Worm (Caenorhabditis elegans) whole organism, mixed stage, embryonic: ENCODE data around the gene srbc-77.
"Not testable (repeated sequence)": the region's sequence is repeated elsewhere in the genome, so short reads cannot be mapped to it uniquely, and the experiment has no call there.

Experiments
- bed-3 ChIP-seq: fragments of 200-800 bp; sonication (Bioruptor generic); optimal IDR thresholded peaks from 3 replicates; lab custom pipeline; 2018; ENCODE audit warnings: mild to moderate bottlenecking, missing genetic modification characterization, moderate library complexity, missing compliant biosample characterization
- blmp-1 ChIP-seq: fragments of 150-350 bp; optimal IDR thresholded peaks from 2 replicates; lab custom pipeline; 2014; ENCODE audit warnings: missing biosample characterization, missing genetic modification characterization
- ceh-43 ChIP-seq: fragments of 200-800 bp; sonication (Bioruptor generic); optimal IDR thresholded peaks from 2 replicates; lab custom pipeline; 2018; ENCODE audit warnings: mild to moderate bottlenecking, missing genetic modification characterization, moderate library complexity, missing compliant biosample characterization
- ceh-83 ChIP-seq: fragments of 200-800 bp; sonication (Bioruptor generic); optimal IDR thresholded peaks from 2 replicates; lab custom pipeline; 2018; ENCODE audit warnings: mild to moderate bottlenecking, missing genetic modification characterization, missing compliant biosample characterization
- ces-1 ChIP-seq: fragments of 150-350 bp; optimal IDR thresholded peaks from 2 replicates; lab custom pipeline; 2014; ENCODE audit warnings: missing biosample characterization, missing genetic modification reagents, missing genetic modification characterization
- cnd-1 ChIP-seq: fragments of 200-800 bp; sonication (Bioruptor generic); optimal IDR thresholded peaks from 2 replicates; lab custom pipeline; 2018; ENCODE audit warnings: mild to moderate bottlenecking, missing genetic modification characterization, missing compliant biosample characterization
- drap-1 ChIP-seq: fragments of 200-800 bp; sonication (Bioruptor generic); optimal IDR thresholded peaks from 3 replicates; lab custom pipeline; 2018; ENCODE audit warnings: mild to moderate bottlenecking, missing genetic modification characterization, missing compliant biosample characterization
- elt-1 ChIP-seq: sonication (generic microtip); optimal IDR thresholded peaks from 2 replicates; lab custom pipeline; 2017; ENCODE audit warnings: missing genetic modification characterization, mild to moderate bottlenecking, missing compliant biosample characterization, antibody characterized with exemption, moderate library complexity, borderline replicate concordance; ENCODE audit not compliant: insufficient read depth
- elt-3 ChIP-seq: fragments of 150-350 bp; optimal IDR thresholded peaks from 2 replicates; lab custom pipeline; 2014; ENCODE audit warnings: missing biosample characterization, missing genetic modification characterization
- ham-2 ChIP-seq: fragments of 200-800 bp; sonication (Bioruptor generic); optimal IDR thresholded peaks from 2 replicates; lab custom pipeline; 2018; ENCODE audit warnings: mild to moderate bottlenecking, missing genetic modification characterization, missing compliant biosample characterization
- hlh-1 ChIP-seq: fragments of 150-350 bp; optimal IDR thresholded peaks from 2 replicates; lab custom pipeline; 2014; ENCODE audit warnings: missing biosample characterization, missing genetic modification reagents, missing genetic modification characterization
- lin-13 ChIP-seq: fragments of 150-350 bp; optimal IDR thresholded peaks from 2 replicates; lab custom pipeline; 2014; ENCODE audit warnings: missing biosample characterization, missing genetic modification characterization
- lin-32 ChIP-seq: fragments of 200-800 bp; sonication (Bioruptor generic); optimal IDR thresholded peaks from 2 replicates; lab custom pipeline; 2018; ENCODE audit warnings: mild to moderate bottlenecking, missing genetic modification characterization, missing compliant biosample characterization
- lsy-2 ChIP-seq: fragments of 150-350 bp; optimal IDR thresholded peaks from 2 replicates; lab custom pipeline; 2014; ENCODE audit warnings: missing biosample characterization, missing genetic modification characterization
- mep-1 ChIP-seq: fragments of 150-350 bp; optimal IDR thresholded peaks from 2 replicates; lab custom pipeline; 2017; ENCODE audit warnings: missing biosample characterization, missing genetic modification reagents, missing genetic modification characterization, inconsistent platforms
- mls-2 ChIP-seq: sonication (generic microtip); optimal IDR thresholded peaks from 2 replicates; lab custom pipeline; 2016; ENCODE audit warnings: mild to moderate bottlenecking, missing genetic modification characterization, moderate library complexity, missing compliant biosample characterization
- nhr-12 ChIP-seq: fragments of 150-350 bp; optimal IDR thresholded peaks from 2 replicates; lab custom pipeline; 2014; ENCODE audit warnings: missing biosample characterization, missing genetic modification characterization
- nhr-2 ChIP-seq: fragments of 150-350 bp; optimal IDR thresholded peaks from 2 replicates; lab custom pipeline; 2014; ENCODE audit warnings: missing biosample characterization, missing genetic modification characterization
- nhr-237 ChIP-seq: fragments of 150-350 bp; optimal IDR thresholded peaks from 2 replicates; lab custom pipeline; 2014; ENCODE audit warnings: missing biosample characterization, missing genetic modification characterization
- nhr-28 ChIP-seq: fragments of 150-350 bp; optimal IDR thresholded peaks from 2 replicates; lab custom pipeline; 2014; ENCODE audit warnings: missing biosample characterization, missing genetic modification characterization
- nhr-76 ChIP-seq: sonication (generic microtip); optimal IDR thresholded peaks from 2 replicates; lab custom pipeline; 2017; ENCODE audit warnings: missing biosample characterization, missing genetic modification characterization
- pha-4 ChIP-seq: fragments of 150-350 bp; optimal IDR thresholded peaks from 2 replicates; lab custom pipeline; 2018; ENCODE audit warnings: missing biosample characterization, missing genetic modification reagents, missing genetic modification characterization
- sem-2 ChIP-seq: fragments of 200-800 bp; sonication (Bioruptor generic); optimal IDR thresholded peaks from 2 replicates; lab custom pipeline; 2018; ENCODE audit warnings: mild to moderate bottlenecking, missing genetic modification characterization, missing compliant biosample characterization
- sptf-1 ChIP-seq: sonication (generic microtip); optimal IDR thresholded peaks from 2 replicates; lab custom pipeline; 2017; ENCODE audit warnings: mild to moderate bottlenecking, missing genetic modification characterization, moderate library complexity, missing compliant biosample characterization
- tbx-8 ChIP-seq: fragments of 200-800 bp; sonication (Bioruptor generic); optimal IDR thresholded peaks from 2 replicates; lab custom pipeline; 2018; ENCODE audit warnings: mild to moderate bottlenecking, missing genetic modification characterization, moderate library complexity, missing compliant biosample characterization
- unc-120 ChIP-seq: sonication (generic microtip); optimal IDR thresholded peaks from 2 replicates; lab custom pipeline; 2017; ENCODE audit warnings: missing genetic modification characterization, missing compliant biosample characterization; ENCODE audit not compliant: poor library complexity, severe bottlenecking
- unc-39 ChIP-seq: fragments of 150-350 bp; optimal IDR thresholded peaks from 2 replicates; lab custom pipeline; 2014; ENCODE audit warnings: missing biosample characterization, missing genetic modification characterization
- unc-62 ChIP-seq: fragments of 150-350 bp; optimal IDR thresholded peaks from 2 replicates; lab custom pipeline; 2014; ENCODE audit warnings: missing biosample characterization, missing genetic modification reagents, missing genetic modification characterization
- zip-8 ChIP-seq: fragments of 150-350 bp; optimal IDR thresholded peaks from 2 replicates; lab custom pipeline; 2014; ENCODE audit warnings: missing biosample characterization, missing genetic modification characterization

srbc-77 gene

DNA sequence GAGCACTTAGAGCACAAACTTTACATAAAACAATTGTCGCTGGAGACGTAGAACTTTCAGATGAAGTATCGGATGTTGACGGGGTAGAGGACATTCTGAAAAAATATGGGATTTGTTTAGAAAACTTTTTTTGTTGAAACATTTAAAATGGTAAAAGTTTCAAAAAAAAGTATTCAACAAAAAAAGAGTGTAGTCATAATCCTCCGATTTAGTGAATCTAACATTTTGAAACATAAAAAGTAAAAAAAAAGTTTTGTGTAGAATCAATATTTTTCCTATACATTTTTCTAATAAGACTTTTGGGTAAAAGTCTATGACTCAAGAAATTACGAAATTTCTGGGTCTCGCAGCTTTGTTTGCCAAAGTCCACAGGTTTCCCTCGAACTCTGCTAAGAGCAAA is 33.3 kb upstream of the srbc-77 start, which contains the start of gene nhr-213:
Gene nhr-213, minus strand, starts transcription at position 101 of the 400 bp plus-strand sequence.
- no peak for TF ChIP-seq cnd-1 (tag; lab: Kevin White, UChicago)
- TF ChIP-seq ces-1 (GFP tag; lab: Kevin White, UChicago) = no peak
- TF ChIP-seq ceh-83 (GFP tag; lab: Kevin White, UChicago) = no peak
- TF ChIP-seq sem-2 (GFP tag; lab: Kevin White, UChicago) = no peak
- TF ChIP-seq, all 35 proteins: peak for 0

ce11 chrV:15897696-15898095 is 32.3 kb upstream of the srbc-77 start, which contains the start of gene str-60:
Gene str-60 (plus strand): TSS chrV:15897996.
- TF ChIP-seq nhr-12 (tag; lab: Kevin White, UChicago) (no peak), elt-1 (no peak), sem-2 (GFP tag; lab: Kevin White, UChicago) (no peak), mls-2 (tag; lab: Kevin White, UChicago) (no peak), unc-39 (no peak), tbx-8 (GFP tag; lab: Kevin White, UChicago) (no peak), blmp-1 (tag; lab: Kevin White, UChicago) (no peak), elt-3 (tag; lab: Kevin White, UChicago) (no peak), bed-3 (GFP tag; lab: Kevin White, UChicago) (no peak), nhr-28 (tag; lab: Kevin White, UChicago) (no peak), pha-4 (tag; lab: Kevin White, UChicago) (no peak), nhr-237 (tag; lab: Kevin White, UChicago) (no peak), cnd-1 (tag; lab: Kevin White, UChicago) (no peak), lsy-2 (tag; lab: Kevin White, UChicago) (no peak), nhr-76 (no peak), hlh-1 (no peak), unc-120 (tag; lab: Kevin White, UChicago) (no peak), unc-62 (GFP tag; lab: Kevin White, UChicago) (no peak)

- TF ChIP-seq sem-2 (GFP tag; lab: Kevin White, UChicago) (no peak), ham-2 (GFP tag; lab: Kevin White, UChicago) (no peak), lin-32 (GFP tag; lab: Kevin White, UChicago) (no peak), unc-62 (GFP tag; lab: Kevin White, UChicago) (no peak), bed-3 (GFP tag; lab: Kevin White, UChicago) (no peak), zip-8 (tag; lab: Kevin White, UChicago) (no peak), lin-13 (no peak), drap-1 (GFP tag; lab: Kevin White, UChicago) (no peak), elt-3 (tag; lab: Kevin White, UChicago) (no peak), ceh-43 (GFP tag; lab: Kevin White, UChicago) (no peak), ces-1 (GFP tag; lab: Kevin White, UChicago) (no peak), nhr-12 (tag; lab: Kevin White, UChicago) (no peak), nhr-2 (tag; lab: Kevin White, UChicago) (no peak), unc-39 (no peak), blmp-1 (tag; lab: Kevin White, UChicago) (no peak)
These were observed 30.3 kb upstream of the srbc-77 start, which contains the start of gene T06C12.14 for ce11 chrV:15899696-15900095. Gene T06C12.14 (plus strand): TSS chrV:15899996.

DNA sequence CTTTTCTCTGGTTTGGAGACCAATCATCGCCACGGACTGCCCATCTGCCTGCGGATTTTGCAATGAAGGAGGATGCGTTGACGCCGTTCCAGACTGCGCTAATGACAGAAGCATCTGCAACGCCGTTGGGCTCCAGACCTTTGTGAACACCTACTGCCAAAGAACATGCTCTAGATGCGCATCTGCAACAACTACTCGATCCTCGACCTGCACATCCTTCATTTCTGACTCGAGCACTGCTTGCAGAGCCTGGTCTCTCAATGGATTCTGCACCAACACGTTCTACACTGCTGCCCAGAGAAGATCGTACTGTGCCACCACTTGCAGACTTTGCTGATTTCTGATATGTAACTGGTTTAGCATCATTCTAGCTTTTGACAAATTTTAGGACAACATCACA is 29.4 kb upstream of the srbc-77 start:
- TF ChIP-seq elt-1 = no peak
- no peak for TF ChIP-seq drap-1 (GFP tag; lab: Kevin White, UChicago)
- TF ChIP-seq blmp-1 (tag; lab: Kevin White, UChicago) = no peak
- TF ChIP-seq bed-3 (GFP tag; lab: Kevin White, UChicago) = no peak

ce11 chrV:15905530-15905929 is 24.5 kb upstream of the srbc-77 start, which contains the start of the genes F35E8.1 and F35E8.2:
Gene F35E8.1 (minus strand): TSS chrV:15905630.
Gene F35E8.2 (plus strand): TSS chrV:15905661.
- not testable (repeated sequence) for TF ChIP-seq tbx-8 (GFP tag; lab: Kevin White, UChicago); mls-2 (tag; lab: Kevin White, UChicago); sptf-1 (tag; lab: Kevin White, UChicago)

- TF ChIP-seq nhr-28 (tag; lab: Kevin White, UChicago) (no peak), mls-2 (tag; lab: Kevin White, UChicago) (no peak), drap-1 (GFP tag; lab: Kevin White, UChicago) (no peak), sem-2 (GFP tag; lab: Kevin White, UChicago) (no peak), unc-62 (GFP tag; lab: Kevin White, UChicago) (no peak), pha-4 (tag; lab: Kevin White, UChicago) (no peak), sptf-1 (tag; lab: Kevin White, UChicago) (no peak), elt-1 (no peak), tbx-8 (GFP tag; lab: Kevin White, UChicago) (no peak), ceh-83 (GFP tag; lab: Kevin White, UChicago) (no peak), elt-3 (tag; lab: Kevin White, UChicago) (no peak), mep-1 (no peak), ces-1 (GFP tag; lab: Kevin White, UChicago) (no peak), blmp-1 (tag; lab: Kevin White, UChicago) (no peak), lsy-2 (tag; lab: Kevin White, UChicago) (no peak)
- TF ChIP-seq, all 35 proteins: peak for 0
These were observed 18.1 kb upstream of the srbc-77 start, which contains the start of gene F35E8.6 for ce11 chrV:15911848-15912247. Gene F35E8.6 (plus strand): TSS chrV:15912148.
